Worm (Caenorhabditis elegans): ENCODE data around the gene C09H10.9.
A peak's percentile ranks its signal among the peaks of the same experiment; 100 is the strongest.

Gene C09H10.9

ce11 chrII:11099841-11100240 lies 4.4 kb upstream of the C09H10.9 start, which contains the start of gene C09H10.4:
C09H10.4 (plus strand) TSS chrII:11100141.
- TF ChIP-seq unc-55 (GFP tag; optimal IDR thresholded peaks at IDR 0.05) (no peak), nhr-237 (tag; optimal IDR thresholded peaks at IDR 0.05) (no peak), peb-1 (tag; optimal IDR thresholded peaks at IDR 0.05) (no peak), mbf-1 (tag; optimal IDR thresholded peaks at IDR 0.05) (no peak), C34F6.9 (tag; optimal IDR thresholded peaks at IDR 0.05) (no peak), zag-1 (tag; optimal IDR thresholded peaks at IDR 0.05) (no peak), sma-9 (GFP tag; optimal IDR thresholded peaks at IDR 0.05) (no peak), sma-9 (tag; optimal IDR thresholded peaks at IDR 0.05) (no peak), lin-39 (tag; optimal IDR thresholded peaks at IDR 0.05) (no peak), ztf-11 (tag; optimal IDR thresholded peaks at IDR 0.05) (no peak), nhr-77 (tag; optimal IDR thresholded peaks at IDR 0.05) (no peak), egl-27 (tag; optimal IDR thresholded peaks at IDR 0.05) (no peak), snpc-4 (tag; optimal IDR thresholded peaks at IDR 0.05) (no peak), lsy-2 (tag; optimal IDR thresholded peaks at IDR 0.05) (no peak), ceh-16 (tag; optimal IDR thresholded peaks at IDR 0.05) (no peak), lin-11 (tag; optimal IDR thresholded peaks at IDR 0.05) (no peak), lin-13 (GFP tag; optimal IDR thresholded peaks at IDR 0.05) (no peak), skn-1 (tag; optimal IDR thresholded peaks at IDR 0.05) (no peak), sma-3 (GFP tag; optimal IDR thresholded peaks at IDR 0.05) (no peak), nhr-23 (tag; optimal IDR thresholded peaks at IDR 0.05) (no peak), unc-62 (GFP tag; optimal IDR thresholded peaks at IDR 0.05) (no peak)

ce11 chrII:11101171-11101570 lies 3.1 kb upstream of the C09H10.9 start:
- TF ChIP-seq nhr-10 (tag; optimal IDR thresholded peaks at IDR 0.05), result no peak

ce11 chrII:11103052-11103451 lies 1.2 kb upstream of the C09H10.9 start:
- TF ChIP-seq mdl-1 (tag; optimal IDR thresholded peaks at IDR 0.05), result peak in 1 of 2 experiments; percentile 4
- no peak for TF ChIP-seq ztf-1 (GFP tag; conservative IDR thresholded peaks at IDR 0.05)
- peak; percentile 50 for TF ChIP-seq sma-9 (GFP tag; optimal IDR thresholded peaks at IDR 0.05)
- TF ChIP-seq sma-9 (tag; optimal IDR thresholded peaks at IDR 0.05), result no peak
- peak; percentile 91 for TF ChIP-seq C34F6.9 (tag; optimal IDR thresholded peaks at IDR 0.05)
- no peak for TF ChIP-seq unc-39 (tag; optimal IDR thresholded peaks at IDR 0.05)
- peak; percentile 29 for TF ChIP-seq sma-3 (GFP tag; optimal IDR thresholded peaks at IDR 0.05)
- TF ChIP-seq lsy-2 (tag; optimal IDR thresholded peaks at IDR 0.05), result peak; percentile 52 to 82
- peak; percentile 51 for TF ChIP-seq lin-13 (GFP tag; optimal IDR thresholded peaks at IDR 0.05)
- TF ChIP-seq fos-1 (tag; optimal IDR thresholded peaks at IDR 0.05), result peak; percentile 37
- TF ChIP-seq unc-55 (GFP tag; optimal IDR thresholded peaks at IDR 0.05), result peak; percentile 80
- TF ChIP-seq R02D3.7 (tag; optimal IDR thresholded peaks at IDR 0.05), result no peak
- no peak for TF ChIP-seq mbf-1 (tag; optimal IDR thresholded peaks at IDR 0.05)
- no peak for TF ChIP-seq nhr-10 (tag; optimal IDR thresholded peaks at IDR 0.05)
- peak; percentile 20 for TF ChIP-seq nhr-25 (tag; optimal IDR thresholded peaks at IDR 0.05)
- peak; percentile 89 for TF ChIP-seq nhr-129 (tag; optimal IDR thresholded peaks at IDR 0.05)
- peak; percentile 45 for TF ChIP-seq F13H6.1 (tag; optimal IDR thresholded peaks at IDR 0.05)
- no peak for TF ChIP-seq blmp-1 (tag; optimal IDR thresholded peaks at IDR 0.05; ENCODE audit: insufficient read depth)
- peak; percentile 8 for TF ChIP-seq snpc-4 (tag; optimal IDR thresholded peaks at IDR 0.05)
- peak; percentile 59 for TF ChIP-seq gmeb-1 (tag; optimal IDR thresholded peaks at IDR 0.05)
- TF ChIP-seq crh-2 (tag; optimal IDR thresholded peaks at IDR 0.05), result peak; percentile 75
- peak; percentile 68 for TF ChIP-seq lin-11 (tag; optimal IDR thresholded peaks at IDR 0.05)

- TF ChIP-seq nhr-21 (tag; optimal IDR thresholded peaks at IDR 0.05) (no peak), mdl-1 (tag; optimal IDR thresholded peaks at IDR 0.05) (no peak), ceh-82 (tag; optimal IDR thresholded peaks at IDR 0.05) (no peak), crh-2 (tag; optimal IDR thresholded peaks at IDR 0.05) (no peak), egl-27 (tag; optimal IDR thresholded peaks at IDR 0.05) (no peak), alr-1 (tag; optimal IDR thresholded peaks at IDR 0.05) (no peak), sma-9 (GFP tag; optimal IDR thresholded peaks at IDR 0.05) (no peak), sma-9 (tag; optimal IDR thresholded peaks at IDR 0.05) (no peak)
Measured at ce11 chrII:11103657-11104056, 605 bp upstream of the C09H10.9 start, which contains the start of gene C09H10.5. C09H10.5 (minus strand) TSS chrII:11103757.
